Fruit fly (Drosophila melanogaster): ENCODE data around the gene ND-13A.

dm6 chr2L:5086905-5087522 lies 13.1 kb downstream of the ND-13A start:
- TF ChIP-seq CG8478 (optimal IDR thresholded peaks at IDR 0.05) (no peak), CTCF (optimal IDR thresholded peaks at IDR 0.05) (no peak)
